Worm (Caenorhabditis elegans): ENCODE results near the gene C29F3.3.

DNA sequence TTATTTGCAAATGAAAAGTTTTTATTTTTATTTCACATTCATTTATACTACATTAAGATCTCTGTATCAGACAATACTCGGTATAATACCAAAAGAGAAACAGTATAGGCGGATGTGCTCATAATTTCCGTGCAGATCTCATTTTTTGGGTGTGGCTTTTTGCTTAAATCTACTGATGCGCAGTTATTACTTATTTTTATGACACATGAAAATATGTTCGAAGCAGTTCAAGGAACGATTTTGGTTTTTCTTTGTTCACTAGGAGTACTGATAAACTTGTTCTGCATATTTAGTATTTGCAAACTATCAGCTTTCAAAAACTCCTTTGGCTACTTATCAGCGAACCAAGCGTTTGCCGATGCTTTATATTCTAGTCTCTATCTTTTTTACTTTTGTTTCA, 5.2 kb upstream of the C29F3.3 start, which contains the start of gene srx-58:
- TF ChIP-seq nhr-28 (tag; optimal IDR thresholded peaks at IDR 0.05) (no peak), lir-3 (tag; optimal IDR thresholded peaks at IDR 0.05; ENCODE audit: poor library complexity) (no peak), nhr-71 (tag; optimal IDR thresholded peaks at IDR 0.05) (no peak), mab-9 (GFP tag; IDR thresholded peaks at IDR 0.05) (no peak), hpl-2 (GFP tag; optimal IDR thresholded peaks at IDR 0.05) (no peak)
